Worm (Caenorhabditis elegans) whole organism, L4 larva: ENCODE measurements around the gene C17H11.2.

ENCODE experiments used
- D1046.2 ChIP-seq: fragments of 200-800 bp; sonication (Bioruptor generic); IDR thresholded peaks from 2 replicates; pipeline ENCODE4 v1.3.6; 2022; ENCODE audit warnings: missing genetic modification characterization, missing compliant biosample characterization
- F26F4.8 ChIP-seq: fragments of 200-800 bp; sonication (Bioruptor generic); conservative IDR thresholded peaks from 2 replicates; pipeline ENCODE4 v1.3.6; 2022; ENCODE audit warnings: missing genetic modification characterization, missing compliant biosample characterization
- F37D6.2 ChIP-seq: sonication (generic microtip); optimal IDR thresholded peaks from 2 replicates; lab custom pipeline; 2016; ENCODE audit warnings: mild to moderate bottlenecking, missing genetic modification characterization, missing compliant biosample characterization
- T20F7.1 ChIP-seq: fragments of 200-800 bp; sonication (Bioruptor generic); optimal IDR thresholded peaks from 2 replicates; lab custom pipeline; 2018; ENCODE audit warnings: mild to moderate bottlenecking, missing genetic modification characterization, missing compliant biosample characterization
- Y105C5A.15 ChIP-seq: fragments of 200-800 bp; sonication (Bioruptor generic); IDR thresholded peaks from 2 replicates; pipeline ENCODE4 v1.3.6; 2022; ENCODE audit warnings: missing genetic modification characterization, missing compliant biosample characterization
- Y5F2A.4 ChIP-seq: fragments of 200-800 bp; sonication (Bioruptor generic); optimal IDR thresholded peaks from 2 replicates; lab custom pipeline; 2018; ENCODE audit warnings: mild to moderate bottlenecking, missing genetic modification characterization, missing compliant biosample characterization
- ZK546.5 ChIP-seq, 2 experiments: sonication (generic microtip); optimal IDR thresholded peaks; 2 replicates each; lab custom pipeline; 2017; ENCODE audit warnings: missing biosample characterization in 2 of 2, missing genetic modification characterization in 2 of 2
- aha-1 ChIP-seq: fragments of 150-350 bp; peaks from one replicate; lab custom pipeline; 2014; ENCODE audit warnings: missing biosample characterization, missing genetic modification characterization
- ceh-20 ChIP-seq: fragments of 200-800 bp; sonication (Bioruptor generic); IDR thresholded peaks from 2 replicates; pipeline ENCODE4 v1.3.6; 2022; ENCODE audit warnings: missing genetic modification reagents, missing genetic modification characterization, missing compliant biosample characterization
- ceh-28 ChIP-seq: fragments of 150-350 bp; optimal IDR thresholded peaks from 2 replicates; lab custom pipeline; 2014; ENCODE audit warnings: missing biosample characterization, missing genetic modification reagents, missing genetic modification characterization
- ceh-44 ChIP-seq: fragments of 200-800 bp; sonication (Bioruptor generic); IDR thresholded peaks from 2 replicates; pipeline ENCODE4 v1.3.6; 2022; ENCODE audit warnings: missing genetic modification reagents, missing genetic modification characterization, missing compliant biosample characterization
- ceh-62 ChIP-seq: sonication (generic microtip); optimal IDR thresholded peaks from 2 replicates; lab custom pipeline; 2017; ENCODE audit warnings: missing biosample characterization, missing genetic modification characterization
- ceh-82 ChIP-seq: sonication (generic microtip); optimal IDR thresholded peaks from 2 replicates; lab custom pipeline; 2017; ENCODE audit warnings: missing biosample characterization, missing genetic modification characterization
- ctbp-1 ChIP-seq: fragments of 200-800 bp; sonication (Bioruptor generic); IDR thresholded peaks from 2 replicates; pipeline ENCODE4 v1.3.6; 2022; ENCODE audit warnings: missing genetic modification reagents, missing genetic modification characterization, missing compliant biosample characterization
- daf-16 ChIP-seq, 3 experiments: sonication (generic microtip); optimal IDR thresholded peaks; 2 replicates each; lab custom pipeline; 2016 to 2017; ENCODE audit warnings: missing genetic modification characterization in 3 of 3, missing genetic modification reagents in 3 of 3, mild to moderate bottlenecking in 2 of 3, missing compliant biosample characterization in 2 of 3, missing biosample characterization in 1 of 3, moderate library complexity in 1 of 3
- dve-1 ChIP-seq: sonication (generic microtip); optimal IDR thresholded peaks from 2 replicates; lab custom pipeline; 2017; ENCODE audit warnings: antibody characterized with exemption, mild to moderate bottlenecking, missing genetic modification characterization, missing compliant biosample characterization; ENCODE audit not compliant: insufficient read depth
- fkh-10 ChIP-seq: fragments of 150-350 bp; optimal IDR thresholded peaks from 2 replicates; lab custom pipeline; 2014; ENCODE audit warnings: missing biosample characterization, missing genetic modification reagents, missing genetic modification characterization
- hlh-11 ChIP-seq: fragments of 200-800 bp; sonication (Bioruptor generic); optimal IDR thresholded peaks from 2 replicates; lab custom pipeline; 2018; ENCODE audit warnings: mild to moderate bottlenecking, missing genetic modification characterization, missing compliant biosample characterization
- hlh-30 ChIP-seq: sonication (generic microtip); optimal IDR thresholded peaks from 2 replicates; lab custom pipeline; 2017; ENCODE audit warnings: antibody characterized with exemption, mild to moderate bottlenecking, missing genetic modification characterization, missing compliant biosample characterization; ENCODE audit not compliant: insufficient read depth
- lin-29 ChIP-seq: fragments of 200-800 bp; sonication (Bioruptor generic); IDR thresholded peaks from 2 replicates; pipeline ENCODE4 v1.3.6; 2022; ENCODE audit warnings: missing genetic modification reagents, missing genetic modification characterization, missing compliant biosample characterization
- lin-39 ChIP-seq: fragments of 150-350 bp; optimal IDR thresholded peaks from 2 replicates; lab custom pipeline; 2014; ENCODE audit warnings: missing biosample characterization, missing genetic modification reagents, missing genetic modification characterization
- lir-3 ChIP-seq: sonication (generic microtip); optimal IDR thresholded peaks from 2 replicates; lab custom pipeline; 2016; ENCODE audit warnings: mild to moderate bottlenecking, missing genetic modification characterization, missing compliant biosample characterization
- lsy-2 ChIP-seq, 2 experiments: fragments of 150-350 bp in 1 of 2; sonication (generic microtip) in 1 of 2; optimal IDR thresholded peaks; 2 replicates each; lab custom pipeline; 2014 to 2017; ENCODE audit warnings: missing biosample characterization in 2 of 2, missing genetic modification characterization in 2 of 2
- madf-5 ChIP-seq, 2 experiments: fragments of 200-800 bp; sonication (Bioruptor generic); IDR thresholded peaks; 2 replicates each; pipeline ENCODE4 v1.3.6; 2022; ENCODE audit warnings: missing compliant biosample characterization in 2 of 2, missing genetic modification characterization in 2 of 2
- madf-9 ChIP-seq: fragments of 200-800 bp; sonication (Bioruptor generic); conservative IDR thresholded peaks from 2 replicates; pipeline ENCODE4 v1.3.6; 2022; ENCODE audit warnings: missing genetic modification reagents, missing genetic modification characterization, missing compliant biosample characterization
- mdl-1 ChIP-seq, 2 experiments: fragments of 150-350 bp in 1 of 2; sonication (generic microtip) in 1 of 2; optimal IDR thresholded peaks; 2 replicates each; lab custom pipeline; 2014 to 2017; ENCODE audit warnings: missing biosample characterization in 2 of 2, missing genetic modification characterization in 2 of 2
- mep-1 ChIP-seq: fragments of 150-350 bp; sonication (generic microtip); optimal IDR thresholded peaks from 3 replicates; lab custom pipeline; 2014; ENCODE audit warnings: missing biosample characterization, missing genetic modification characterization
- mes-2 ChIP-seq: sonication (generic microtip); optimal IDR thresholded peaks from 2 replicates; lab custom pipeline; 2016; ENCODE audit warnings: missing genotype, mild to moderate bottlenecking, missing genetic modification characterization, missing compliant biosample characterization; ENCODE audit not compliant: poor library complexity, severe bottlenecking
- nhr-111 ChIP-seq: fragments of 200-800 bp; sonication (Bioruptor generic); optimal IDR thresholded peaks from 2 replicates; lab custom pipeline; 2018; ENCODE audit warnings: mild to moderate bottlenecking, missing genetic modification characterization, missing compliant biosample characterization
- nhr-28 ChIP-seq: fragments of 150-350 bp; optimal IDR thresholded peaks from 2 replicates; lab custom pipeline; 2014; ENCODE audit warnings: missing biosample characterization, missing genetic modification characterization
- nhr-42 ChIP-seq: fragments of 200-800 bp; sonication (Bioruptor generic); IDR thresholded peaks from 2 replicates; pipeline ENCODE4 v1.3.6; 2022; ENCODE audit warnings: missing genetic modification characterization, missing compliant biosample characterization
- nhr-48 ChIP-seq: sonication (generic microtip); optimal IDR thresholded peaks from 2 replicates; lab custom pipeline; 2016; ENCODE audit warnings: mild to moderate bottlenecking, missing genetic modification characterization, missing compliant biosample characterization
- nhr-76 ChIP-seq: fragments of 150-350 bp; optimal IDR thresholded peaks from 2 replicates; lab custom pipeline; 2014; ENCODE audit warnings: missing biosample characterization, missing genetic modification characterization
- php-3 ChIP-seq: fragments of 200-800 bp; sonication (Bioruptor generic); IDR thresholded peaks from 2 replicates; pipeline ENCODE4 v1.3.6; 2022; ENCODE audit warnings: missing genetic modification reagents, missing genetic modification characterization, missing compliant biosample characterization
- rbr-2 ChIP-seq: sonication (generic microtip); optimal IDR thresholded peaks from 2 replicates; lab custom pipeline; 2016; ENCODE audit warnings: missing genotype, missing genetic modification characterization, missing compliant biosample characterization
- saeg-2 ChIP-seq: fragments of 200-800 bp; sonication (Bioruptor generic); IDR thresholded peaks from 2 replicates; pipeline ENCODE4 v1.3.6; 2022; ENCODE audit warnings: missing genetic modification reagents, missing genetic modification characterization, missing compliant biosample characterization
- snpc-1.2 ChIP-seq: fragments of 200-800 bp; sonication (Bioruptor generic); IDR thresholded peaks from 2 replicates; pipeline ENCODE4 v1.3.6; 2022; ENCODE audit warnings: missing genetic modification reagents, missing genetic modification characterization, missing compliant biosample characterization
- spr-1 ChIP-seq: sonication (generic microtip); optimal IDR thresholded peaks from 2 replicates; lab custom pipeline; 2016; ENCODE audit warnings: mild to moderate bottlenecking, missing genetic modification characterization, missing compliant biosample characterization
- tra-1 ChIP-seq: fragments of 200-800 bp; sonication (Bioruptor generic); IDR thresholded peaks from 2 replicates; pipeline ENCODE4 v1.3.6; 2022; ENCODE audit warnings: missing genetic modification reagents, missing genetic modification characterization, missing compliant biosample characterization
- unc-62 ChIP-seq, 3 experiments: fragments of 150-350 bp in 1 of 3; sonication (generic microtip); optimal IDR thresholded peaks in 2 of 3; peaks in 1 of 3; 1 replicate in 1 of 3; 2 replicates in 2 of 3; lab custom pipeline; 2014 to 2017; ENCODE audit warnings: missing biosample characterization in 3 of 3, missing genetic modification characterization in 3 of 3, missing genetic modification reagents in 3 of 3, missing genotype in 1 of 3
- vab-7 ChIP-seq: fragments of 200-800 bp; sonication (Bioruptor generic); IDR thresholded peaks from 2 replicates; pipeline ENCODE4 v1.3.6; 2022; ENCODE audit warnings: missing genetic modification reagents, missing genetic modification characterization, missing compliant biosample characterization
- zfp-3 ChIP-seq: fragments of 200-800 bp; sonication (Bioruptor generic); conservative IDR thresholded peaks from 2 replicates; pipeline ENCODE4 v1.3.6; 2022; ENCODE audit warnings: missing genetic modification reagents, missing genetic modification characterization, missing compliant biosample characterization
- ztf-11 ChIP-seq: fragments of 150-350 bp; optimal IDR thresholded peaks from 2 replicates; lab custom pipeline; 2014; ENCODE audit warnings: missing biosample characterization, missing genetic modification characterization

The C17H11.2 gene

DNA sequence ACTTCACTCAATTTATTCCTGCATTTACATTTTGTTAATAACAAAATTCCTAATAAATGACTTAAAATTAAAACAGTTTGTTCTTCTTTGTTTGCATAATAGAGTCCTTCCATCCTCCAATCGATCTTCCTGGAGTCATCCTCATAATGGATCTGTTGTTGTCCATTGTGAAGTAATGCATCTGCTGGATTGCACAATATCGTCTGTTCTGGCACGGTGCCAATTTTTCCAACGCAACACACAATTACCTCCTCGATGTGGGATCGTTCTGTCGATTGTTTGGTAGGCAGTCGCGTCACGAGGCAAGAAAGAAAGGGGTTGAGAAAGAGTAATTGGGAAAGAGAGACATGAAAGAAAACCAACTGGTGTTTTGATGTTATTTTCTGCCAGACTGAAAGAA is 9.7 kb upstream of the C17H11.2 start:
- TF ChIP-seq rbr-2 (tag; lab: Kevin White, UChicago): peak; percentile 29
- TF ChIP-seq ZK546.5 (tag; optimal IDR thresholded peaks at IDR 0.05; lab: Kevin White, UChicago): no peak
- TF ChIP-seq zfp-3 (GFP tag; lab: Robert Waterston, UW): no peak
- TF ChIP-seq saeg-2 (GFP tag; lab: Robert Waterston, UW): no peak
- TF ChIP-seq mes-2 (tag; lab: Kevin White, UChicago): peak; percentile 51
- TF ChIP-seq ztf-11 (tag; lab: Kevin White, UChicago): no peak
- no peak for TF ChIP-seq ceh-82
- peak; percentile 27 for TF ChIP-seq hlh-30 (tag; lab: Kevin White, UChicago)
- peak; percentile 1 for TF ChIP-seq hlh-11 (tag; lab: Kevin White, UChicago)
- TF ChIP-seq dve-1 (tag; lab: Kevin White, UChicago): peak; percentile 57
- TF ChIP-seq daf-16 (GFP tag; optimal IDR thresholded peaks at IDR 0.05; lab: Kevin White, UChicago): no peak
- TF ChIP-seq daf-16 (tag; optimal IDR thresholded peaks at IDR 0.05; lab: Kevin White, UChicago): peak; percentile 39
- TF ChIP-seq mep-1: peak; percentile 55
- peak in 1 of 2 experiments; percentile 50 for TF ChIP-seq mdl-1 (tag; optimal IDR thresholded peaks at IDR 0.05; lab: Kevin White, UChicago)
- TF ChIP-seq nhr-111: no peak

DNA sequence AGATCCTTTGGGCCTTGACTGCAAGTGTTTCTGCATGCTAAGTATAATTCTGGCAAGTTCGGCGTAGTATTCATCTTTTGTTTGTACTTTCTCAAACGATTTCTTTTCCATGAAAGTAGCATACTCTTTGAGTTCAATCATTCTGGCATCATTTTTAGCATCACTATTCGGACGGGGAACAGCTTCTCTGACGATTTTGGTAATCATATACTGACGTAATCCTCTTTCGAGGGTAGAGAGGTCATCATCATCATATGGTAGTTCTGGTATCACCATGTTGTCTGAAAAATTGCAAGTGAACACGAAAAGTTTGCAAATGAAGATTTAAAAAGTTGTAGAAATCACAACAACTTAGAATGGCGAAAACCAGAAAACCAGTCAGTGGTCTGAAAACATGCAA is 6.9 kb upstream of the C17H11.2 start, which contains the start of gene F22F1.3:
Gene F22F1.3 (minus strand): TSS at position 281 of the 400 bp plus-strand sequence.
- TF ChIP-seq lir-3 (tag; lab: Kevin White, UChicago) (no peak), mdl-1 (tag; optimal IDR thresholded peaks at IDR 0.05; lab: Kevin White, UChicago) (no peak), T20F7.1 (GFP tag; lab: Kevin White, UChicago) (no peak), unc-62 (GFP tag; optimal IDR thresholded peaks at IDR 0.05 in 1 of 2; lab: Kevin White, UChicago) (peak in 1 of 2 experiments; percentile 98), unc-62 (tag; optimal IDR thresholded peaks at IDR 0.05; lab: Kevin White, UChicago) (no peak), snpc-1.2 (GFP tag; lab: Robert Waterston, UW) (no peak), nhr-28 (tag; lab: Kevin White, UChicago) (no peak), Y105C5A.15 (no peak)

DNA sequence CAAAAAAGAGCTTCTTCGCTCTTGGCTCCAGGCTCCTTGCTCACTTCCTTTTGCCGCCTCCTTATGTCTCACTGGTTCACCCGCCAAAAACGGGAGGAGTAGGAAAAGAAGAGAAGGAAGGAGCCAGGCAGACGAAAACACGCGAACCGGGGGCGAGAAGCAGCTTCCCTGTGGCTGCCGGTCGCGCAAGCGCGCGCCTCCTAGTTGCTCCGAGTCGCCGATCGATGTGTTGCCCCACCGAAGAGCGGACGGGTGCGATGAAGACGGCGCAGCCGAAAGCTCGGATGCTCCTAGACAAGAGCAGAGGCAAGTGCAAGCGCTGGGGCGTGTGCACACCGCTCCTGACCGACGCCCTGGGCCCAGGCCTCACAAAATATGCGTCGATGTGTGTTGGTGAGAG is 6.2 kb upstream of the C17H11.2 start:
- TF ChIP-seq madf-5 (GFP tag; IDR thresholded peaks at IDR 0.05; lab: Robert Waterston, UW): 0 out of 4 replicates have a peak, but pooled peaks of 1 of the 2 experiments have one; percentile 55
- peak; percentile 33; the same call in 1 of the 2 replicates for TF ChIP-seq php-3 (GFP tag; lab: Robert Waterston, UW)
- TF ChIP-seq mep-1: peak; percentile 74
- TF ChIP-seq nhr-48: no peak
- TF ChIP-seq ceh-28 (tag; lab: Kevin White, UChicago): peak; percentile 41
- TF ChIP-seq ceh-82: no peak
- peak in 1 of 2 experiments; percentile 43 for TF ChIP-seq mdl-1 (tag; optimal IDR thresholded peaks at IDR 0.05; lab: Kevin White, UChicago)
- TF ChIP-seq lin-29 (GFP tag; lab: Robert Waterston, UW): 0 out of 2 replicates have a peak, but pooled peaks have one; percentile 22
- peak; percentile 46; the same call in 1 of the 2 replicates for TF ChIP-seq madf-9 (GFP tag; lab: Robert Waterston, UW)
- TF ChIP-seq hlh-30 (tag; lab: Kevin White, UChicago): peak; percentile 45
- TF ChIP-seq nhr-76 (tag; lab: Kevin White, UChicago): no peak
- TF ChIP-seq D1046.2 (GFP tag; lab: Robert Waterston, UW): peak; percentile 75; the same call in 1 of the 2 replicates
- TF ChIP-seq ceh-62 (tag; lab: Kevin White, UChicago): no peak
- peak; percentile 4 for TF ChIP-seq lir-3 (tag; lab: Kevin White, UChicago)
- no peak for TF ChIP-seq Y105C5A.15
- TF ChIP-seq lin-39: no peak
- TF ChIP-seq ceh-44 (GFP tag; lab: Robert Waterston, UW): 0 out of 2 replicates have a peak, but pooled peaks have one; percentile 15
- TF ChIP-seq F37D6.2: peak; percentile 91
- TF ChIP-seq F26F4.8 (GFP tag; lab: Robert Waterston, UW): no peak
- TF ChIP-seq aha-1: peak; percentile 26
- TF ChIP-seq tra-1 (GFP tag; lab: Robert Waterston, UW): no peak
- peak; percentile 74 for TF ChIP-seq ctbp-1 (GFP tag; lab: Robert Waterston, UW)
- 0 out of 2 replicates have a peak, but pooled peaks have one; percentile 40 for TF ChIP-seq nhr-42 (GFP tag; lab: Robert Waterston, UW)
- TF ChIP-seq ceh-20 (GFP tag; lab: Robert Waterston, UW): peak; percentile 58; the same call in 1 of the 2 replicates
- no peak for TF ChIP-seq Y5F2A.4 (GFP tag; lab: Kevin White, UChicago)
- TF ChIP-seq hlh-11 (tag; lab: Kevin White, UChicago): peak; percentile 22
- TF ChIP-seq fkh-10: peak; percentile 25
- peak; percentile 24 for TF ChIP-seq spr-1 (tag; lab: Kevin White, UChicago)
- peak; percentile 55; the same call in 1 of the 2 replicates for TF ChIP-seq vab-7 (GFP tag; lab: Robert Waterston, UW)
- peak in 1 of 2 experiments; percentile 15 for TF ChIP-seq lsy-2 (tag; optimal IDR thresholded peaks at IDR 0.05; lab: Kevin White, UChicago)
- no peak for TF ChIP-seq dve-1 (tag; lab: Kevin White, UChicago)
- TF ChIP-seq saeg-2 (GFP tag; lab: Robert Waterston, UW): 0 out of 2 replicates have a peak, but pooled peaks have one; percentile 26
